Worm (Caenorhabditis elegans): Measurements from ENCODE around the gene srw-61.

The srw-61 gene

ce11 chrIV:16192754-16193153 is 45.7 kb downstream of the srw-61 start:
- TF ChIP-seq somi-1 (GFP tag; optimal IDR thresholded peaks at IDR 0.05) (no peak), akir-1 (GFP tag; optimal IDR thresholded peaks at IDR 0.05) (no peak), ztf-26 (tag; optimal IDR thresholded peaks at IDR 0.05) (no peak)

- TF ChIP-seq hmg-1.2 (GFP tag; IDR thresholded peaks at IDR 0.05) (no peak), nfyb-1 (GFP tag; IDR thresholded peaks at IDR 0.05) (no peak), dox-1 (GFP tag; IDR thresholded peaks at IDR 0.05) (no peak), hlh-26 (GFP tag; conservative IDR thresholded peaks at IDR 0.05) (no peak), hlh-12 (tag; optimal IDR thresholded peaks at IDR 0.05) (no peak), F39B2.1 (GFP tag; IDR thresholded peaks at IDR 0.05) (no peak), attf-6 (GFP tag; IDR thresholded peaks at IDR 0.05) (peak; percentile 77), K12H6.12 (tag; optimal IDR thresholded peaks at IDR 0.05) (no peak), ztf-3 (GFP tag; optimal IDR thresholded peaks at IDR 0.05) (no peak), snpc-4 (GFP tag; optimal IDR thresholded peaks at IDR 0.05) (no peak), snpc-4 (tag; optimal IDR thresholded peaks at IDR 0.05) (peak in 1 of 4 experiments; percentile 42), B0336.3 (GFP tag; IDR thresholded peaks at IDR 0.05) (no peak)
Measured at ce11 chrIV:16191597-16191996, 46.9 kb downstream of the srw-61 start.
